Fruit fly (Drosophila melanogaster) whole organism, embryonic: Measurements from ENCODE around the gene CG42307.

ENCODE experiments used
- CG7372 ChIP-seq: fragments of 200-800 bp; sonication (Bioruptor generic); IDR thresholded peaks from 2 replicates; pipeline ENCODE4 v1.3.6; 2022; ENCODE audit warnings: missing biosample characterization, missing genetic modification characterization
- gfzf ChIP-seq: fragments of 200-800 bp; sonication (Bioruptor generic); optimal IDR thresholded peaks from 2 replicates; lab custom pipeline; 2016; ENCODE audit warnings: missing biosample characterization, mild to moderate bottlenecking, missing genetic modification characterization, moderate library complexity

The CG42307 gene

dm6 chr3L:7381359-7381976, 52.5 kb downstream of the CG42307 start, which contains the start of the genes SMSr and smid (continued):
- TF ChIP-seq CG7372 (GFP tag; lab: Robert Waterston, UW) (peak; percentile 27), gfzf (GFP tag; lab: Kevin White, UChicago) (peak; percentile 12)
- TF ChIP-seq, all 482 proteins: peak for 283
